Fruit fly (Drosophila melanogaster) whole organism: ENCODE data around the gene CG12689.

Experiments used
- CG8478 ChIP-seq: fragments of >200 bp; optimal IDR thresholded peaks from 2 replicates; lab custom pipeline; 2018; ENCODE audit warnings: inconsistent platforms
- Dll ChIP-seq: fragments of >200 bp; optimal IDR thresholded peaks from 2 replicates; lab custom pipeline; 2017
- pan ChIP-seq: fragments of >200 bp; optimal IDR thresholded peaks from 2 replicates; lab custom pipeline; 2017
- psq ChIP-seq: fragments of >200 bp; optimal IDR thresholded peaks from 2 replicates; lab custom pipeline; 2017
- usp ChIP-seq: fragments of >200 bp; optimal IDR thresholded peaks from 2 replicates; lab custom pipeline; 2017; ENCODE audit warnings: missing biosample characterization, missing genetic modification characterization, mixed read lengths

DNA sequence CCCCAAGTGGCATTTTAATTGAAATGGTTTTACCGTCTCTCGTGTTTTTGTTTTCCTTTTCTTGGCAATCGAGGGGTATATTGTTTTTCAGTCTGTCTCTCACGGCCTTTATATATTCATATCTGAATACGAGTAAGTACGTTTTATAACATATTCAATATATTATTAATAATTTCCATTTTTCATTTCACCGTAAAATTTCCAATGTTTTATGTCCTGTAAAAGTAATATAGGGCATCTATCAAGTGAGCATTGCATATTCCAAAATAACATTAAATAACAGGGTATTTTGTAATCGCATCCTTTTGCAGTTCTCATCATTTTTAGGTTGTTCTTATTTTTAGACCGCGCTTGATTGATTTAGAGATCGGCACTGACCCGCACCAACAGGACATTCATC is 16.2 kb downstream of the CG12689 start:
- TF ChIP-seq pan (no peak), usp (no peak), CG8478 (lab: Kevin White, UChicago) (no peak), psq (no peak), Dll (no peak)
